Fruit fly (Drosophila melanogaster) whole organism, adult: ENCODE data around the gene Grip91.

ENCODE experiments used
- CG11617 ChIP-seq: fragments of 200-800 bp; sonication (Bioruptor generic); optimal IDR thresholded peaks from 2 replicates; lab custom pipeline; 2017; ENCODE audit warnings: mild to moderate bottlenecking, missing biosample characterization, missing genetic modification reagents, missing genetic modification characterization
- CG12768 ChIP-seq: fragments of 200-800 bp; sonication (Bioruptor generic); optimal IDR thresholded peaks from 2 replicates; lab custom pipeline; 2017; ENCODE audit warnings: missing biosample characterization, missing genetic modification characterization, mild to moderate bottlenecking, moderate library complexity, missing genetic modification reagents
- CG14711 ChIP-seq: fragments of 200-800 bp; sonication (Bioruptor generic); optimal IDR thresholded peaks from 2 replicates; lab custom pipeline; 2018; ENCODE audit warnings: missing biosample characterization, mild to moderate bottlenecking, missing genetic modification characterization, moderate library complexity
- CG33017 ChIP-seq: fragments of 200-800 bp; sonication (Bioruptor generic); optimal IDR thresholded peaks from 2 replicates; lab custom pipeline; 2018; ENCODE audit warnings: missing biosample characterization, mild to moderate bottlenecking, missing genetic modification characterization, moderate library complexity
- CG5204 ChIP-seq: fragments of 200-800 bp; sonication (Bioruptor generic); optimal IDR thresholded peaks from 2 replicates; lab custom pipeline; 2016; ENCODE audit warnings: missing biosample characterization, missing genetic modification characterization
- CG7101 ChIP-seq: fragments of 200-800 bp; sonication (Bioruptor generic); optimal IDR thresholded peaks from 2 replicates; lab custom pipeline; 2018; ENCODE audit warnings: missing biosample characterization, mild to moderate bottlenecking, missing genetic modification characterization, moderate library complexity
- Clk ChIP-seq: fragments of 200-800 bp; sonication (Bioruptor generic); optimal IDR thresholded peaks from 2 replicates; lab custom pipeline; 2017; ENCODE audit warnings: missing biosample characterization, missing genetic modification characterization
- Crg-1 ChIP-seq: fragments of 200-800 bp; sonication (Bioruptor generic); optimal IDR thresholded peaks from 2 replicates; lab custom pipeline; 2016; ENCODE audit warnings: missing biosample characterization, missing genetic modification characterization
- Hr96 ChIP-seq: fragments of 200-800 bp; sonication (Bioruptor generic); optimal IDR thresholded peaks from 2 replicates; lab custom pipeline; 2016; ENCODE audit warnings: missing biosample characterization, missing genetic modification characterization
- cnc ChIP-seq, 2 experiments: fragments of >200 bp; optimal IDR thresholded peaks; 2 replicates each; lab custom pipeline; 2017
- kay ChIP-seq: fragments of 200-800 bp; sonication (Bioruptor generic); peaks from one replicate; lab custom pipeline; 2016; ENCODE audit warnings: missing biosample characterization, missing genetic modification characterization, borderline replicate concordance
- pad ChIP-seq: fragments of 200-800 bp; sonication (Bioruptor generic); optimal IDR thresholded peaks from 3 replicates; lab custom pipeline; 2017; ENCODE audit warnings: missing biosample characterization, missing genetic modification characterization, mild to moderate bottlenecking, moderate library complexity, missing genetic modification reagents

- TF ChIP-seq CG12768 (GFP tag; lab: Kevin White, UChicago) (peak; percentile 49), pad (GFP tag; lab: Kevin White, UChicago) (peak; percentile 58), Crg-1 (GFP tag; lab: Kevin White, UChicago) (peak; percentile 19), Hr96 (GFP tag; lab: Kevin White, UChicago) (peak; percentile 90), CG7101 (peak; percentile 75), Clk (peak; percentile 2), cnc (optimal IDR thresholded peaks at IDR 0.05; lab: Kevin White, UChicago) (peak; percentile 58 to 74), kay (no peak), CG11617 (GFP tag; lab: Kevin White, UChicago) (peak; percentile 94), CG5204 (GFP tag; lab: Kevin White, UChicago) (peak; percentile 57), CG33017 (tag; lab: Kevin White, UChicago) (peak; percentile 32), CG14711 (tag; lab: Kevin White, UChicago) (peak; percentile 44)
Observed at dm6 chrX:13781739-13782502, 37.4 kb upstream of the Grip91 start, which contains the start of the genes CtsB and amrt.
